Worm (Caenorhabditis elegans): ENCODE data around the gene cutl-23.

The cutl-23 gene

ce11 chrIII:5761886-5762285 lies 8.1 kb upstream of the cutl-23 start (continued):
- TF ChIP-seq F10E7.11 (tag; optimal IDR thresholded peaks at IDR 0.05): no peak
- TF ChIP-seq hsf-1 (GFP tag; IDR thresholded peaks at IDR 0.05): no peak
- no peak for TF ChIP-seq ztf-28 (GFP tag; IDR thresholded peaks at IDR 0.05)
- TF ChIP-seq lin-40 (tag; optimal IDR thresholded peaks at IDR 0.05): no peak
- no peak for TF ChIP-seq B0019.2 (GFP tag; conservative IDR thresholded peaks at IDR 0.05)
- TF ChIP-seq nhr-120 (GFP tag; IDR thresholded peaks at IDR 0.05): no peak
- TF ChIP-seq ceh-40 (GFP tag; IDR thresholded peaks at IDR 0.05): 0 out of 2 replicates have a peak, but pooled peaks have one; percentile 50
- no peak for TF ChIP-seq egl-18 (GFP tag; IDR thresholded peaks at IDR 0.05)
- 0 out of 2 replicates have a peak, but pooled peaks have one; percentile 14 for TF ChIP-seq aptf-3 (GFP tag; IDR thresholded peaks at IDR 0.05)
- peak; percentile 39 for TF ChIP-seq athp-1 (tag; optimal IDR thresholded peaks at IDR 0.05)
- peak; percentile 17 for TF ChIP-seq nhr-80 (tag; optimal IDR thresholded peaks at IDR 0.05)
- TF ChIP-seq rec-8 (tag; optimal IDR thresholded peaks at IDR 0.05): peak in 1 of 2 experiments; percentile 43
- TF ChIP-seq F57A8.1 (GFP tag; optimal IDR thresholded peaks at IDR 0.05): no peak
- 0 out of 2 replicates have a peak, but pooled peaks have one; percentile 49 for TF ChIP-seq B0336.3 (GFP tag; IDR thresholded peaks at IDR 0.05)
- no peak for TF ChIP-seq tbx-9 (tag; optimal IDR thresholded peaks at IDR 0.05; ENCODE audit: borderline replicate concordance)
- no peak for TF ChIP-seq nfya-1 (tag; optimal IDR thresholded peaks at IDR 0.05; ENCODE audit: borderline replicate concordance, insufficient read depth)
- TF ChIP-seq F39B2.1 (GFP tag; IDR thresholded peaks at IDR 0.05): no peak
- peak; percentile 21 for TF ChIP-seq hrde-1 (tag; optimal IDR thresholded peaks at IDR 0.05; ENCODE audit: borderline replicate concordance)
- no peak for TF ChIP-seq cebp-1 (GFP tag; IDR thresholded peaks at IDR 0.05)
- TF ChIP-seq cebp-1 (tag; optimal IDR thresholded peaks at IDR 0.05): peak; percentile 31
- TF ChIP-seq die-1 (tag; optimal IDR thresholded peaks at IDR 0.05): peak; percentile 58
- TF ChIP-seq C17E4.6 (GFP tag; IDR thresholded peaks at IDR 0.05): no peak
- TF ChIP-seq rpc-1 (optimal IDR thresholded peaks at IDR 0.05): peak; percentile 77
- TF ChIP-seq rpc-1 (tag; optimal IDR thresholded peaks at IDR 0.05): peak; percentile 87
- peak; percentile 68 for TF ChIP-seq nfyb-1 (GFP tag; IDR thresholded peaks at IDR 0.05)
- peak; percentile 37; the same call in 1 of the 2 replicates for TF ChIP-seq zfh-2 (GFP tag; conservative IDR thresholded peaks at IDR 0.05)
- TF ChIP-seq ets-4 (GFP tag; optimal IDR thresholded peaks at IDR 0.05): no peak
- no peak for TF ChIP-seq F52B5.7 (tag; optimal IDR thresholded peaks at IDR 0.05)
- TF ChIP-seq ceh-27 (GFP tag; optimal IDR thresholded peaks at IDR 0.05): no peak
- TF ChIP-seq ztf-6 (GFP tag; IDR thresholded peaks at IDR 0.05): no peak
- no peak for TF ChIP-seq pha-4 (tag; optimal IDR thresholded peaks at IDR 0.05)
- no peak for TF ChIP-seq tlf-1 (GFP tag; optimal IDR thresholded peaks at IDR 0.05)
- no peak for TF ChIP-seq F55B11.4 (tag; optimal IDR thresholded peaks at IDR 0.05; ENCODE audit: borderline replicate concordance, insufficient read depth)
- 0 out of 2 replicates have a peak, but pooled peaks have one; percentile 21 for TF ChIP-seq Y95B8A.8 (GFP tag; IDR thresholded peaks at IDR 0.05)
- no peak for TF ChIP-seq ztf-3 (GFP tag; optimal IDR thresholded peaks at IDR 0.05)
- 0 out of 2 replicates have a peak, but pooled peaks have one; percentile 45 for TF ChIP-seq pbrm-1 (GFP tag; IDR thresholded peaks at IDR 0.05)
- no peak for TF ChIP-seq T26A5.8 (tag; optimal IDR thresholded peaks at IDR 0.05)
- TF ChIP-seq ama-1 (optimal IDR thresholded peaks at IDR 0.05): no peak
- peak in 1 of 2 experiments; percentile 48 for TF ChIP-seq ama-1 (GFP tag; optimal IDR thresholded peaks at IDR 0.05)
- no peak for TF ChIP-seq ceh-91 (GFP tag; IDR thresholded peaks at IDR 0.05)
- no peak for TF ChIP-seq unc-62 (GFP tag; optimal IDR thresholded peaks at IDR 0.05)
- TF ChIP-seq mxl-1 (tag; optimal IDR thresholded peaks at IDR 0.05): no peak
- no peak for TF ChIP-seq nhr-27 (tag; optimal IDR thresholded peaks at IDR 0.05)
- no peak for TF ChIP-seq akir-1 (GFP tag; optimal IDR thresholded peaks at IDR 0.05)
- TF ChIP-seq ZK185.1 (tag; optimal IDR thresholded peaks at IDR 0.05; ENCODE audit: poor library complexity, severe bottlenecking): peak; percentile 52
- TF ChIP-seq snpc-1.1 (tag; optimal IDR thresholded peaks at IDR 0.05; ENCODE audit: insufficient read depth): peak; percentile 7
- TF ChIP-seq egl-44 (GFP tag; IDR thresholded peaks at IDR 0.05): no peak; the same call in 1 of the 2 replicates
- TF ChIP-seq mel-28 (tag; optimal IDR thresholded peaks at IDR 0.05; ENCODE audit: borderline replicate concordance): no peak
- no peak for TF ChIP-seq F57C9.4 (tag; optimal IDR thresholded peaks at IDR 0.05)
